Worm (Caenorhabditis elegans): Measurements from ENCODE around the gene F47B8.5.

- TF ChIP-seq pag-3 (tag; optimal IDR thresholded peaks at IDR 0.05; ENCODE audit: borderline replicate concordance), result no peak
- TF ChIP-seq T23F11.4 (GFP tag; optimal IDR thresholded peaks at IDR 0.05), result no peak
- TF ChIP-seq rnt-1 (tag; optimal IDR thresholded peaks at IDR 0.05), result no peak
- no peak for TF ChIP-seq unc-86 (tag; optimal IDR thresholded peaks at IDR 0.05)
- TF ChIP-seq pqm-1 (tag; optimal IDR thresholded peaks at IDR 0.05), result no peak
- TF ChIP-seq ceh-31 (tag; optimal IDR thresholded peaks at IDR 0.05), result no peak
- TF ChIP-seq nhr-11 (tag; optimal IDR thresholded peaks at IDR 0.05), result no peak
- no peak for TF ChIP-seq fkh-10 (GFP tag; optimal IDR thresholded peaks at IDR 0.05)
- no peak for TF ChIP-seq ets-4 (tag; optimal IDR thresholded peaks at IDR 0.05)
- TF ChIP-seq unc-3 (GFP tag; conservative IDR thresholded peaks at IDR 0.05), result no peak
- TF ChIP-seq unc-3 (tag; optimal IDR thresholded peaks at IDR 0.05), result no peak
- TF ChIP-seq unc-55 (GFP tag; optimal IDR thresholded peaks at IDR 0.05), result no peak
- no peak for TF ChIP-seq dmd-4 (tag; optimal IDR thresholded peaks at IDR 0.05; ENCODE audit: borderline replicate concordance)
- no peak for TF ChIP-seq pha-4 (tag; optimal IDR thresholded peaks at IDR 0.05)
These were observed 24.0 kb upstream of the F47B8.5 start, which contains the start of gene vha-13 for ce11 chrV:14351629-14352028.
